Worm (Caenorhabditis elegans) whole organism, early embryonic: ENCODE results near the gene F49F1.2.

Experiments
- B0310.2 ChIP-seq: sonication (generic microtip); optimal IDR thresholded peaks from 2 replicates; lab custom pipeline; 2016; ENCODE audit warnings: mild to moderate bottlenecking, missing genetic modification characterization, missing compliant biosample characterization
- F13C5.2 ChIP-seq: sonication (generic microtip); optimal IDR thresholded peaks from 2 replicates; lab custom pipeline; 2017; ENCODE audit warnings: mild to moderate bottlenecking, missing genetic modification characterization, inconsistent platforms, missing compliant biosample characterization
- ama-1 ChIP-seq: fragments of 150-350 bp; optimal IDR thresholded peaks from 2 replicates; lab custom pipeline; 2014
- ceh-36 ChIP-seq: sonication (generic microtip); optimal IDR thresholded peaks from 2 replicates; lab custom pipeline; 2016; ENCODE audit warnings: missing genetic modification characterization, inconsistent platforms, missing compliant biosample characterization
- flt-1 ChIP-seq: fragments of 200-800 bp; sonication (Bioruptor generic); IDR thresholded peaks from 2 replicates; pipeline ENCODE4 v1.3.6; 2022; ENCODE audit warnings: missing genetic modification characterization, missing compliant biosample characterization
- hmbx-1 ChIP-seq: sonication (generic microtip); optimal IDR thresholded peaks from 2 replicates; lab custom pipeline; 2016; ENCODE audit warnings: mild to moderate bottlenecking, missing genetic modification characterization, missing compliant biosample characterization
- hmg-4 ChIP-seq: fragments of 200-800 bp; sonication (Bioruptor generic); optimal IDR thresholded peaks from 2 replicates; lab custom pipeline; 2018; ENCODE audit warnings: mild to moderate bottlenecking, missing genetic modification characterization, missing compliant biosample characterization
- hnd-1 ChIP-seq: sonication (generic microtip); optimal IDR thresholded peaks from 2 replicates; lab custom pipeline; 2016; ENCODE audit warnings: missing genetic modification characterization, missing compliant biosample characterization
- pes-1 ChIP-seq: fragments of 200-800 bp; sonication (Bioruptor generic); IDR thresholded peaks from 2 replicates; pipeline ENCODE4 v1.3.6; 2022; ENCODE audit warnings: missing genetic modification reagents, missing genetic modification characterization, missing compliant biosample characterization
- scrt-1 ChIP-seq: fragments of 200-800 bp; sonication (Bioruptor generic); IDR thresholded peaks from 2 replicates; pipeline ENCODE4 v1.3.6; 2022; ENCODE audit warnings: missing genetic modification characterization, missing compliant biosample characterization
- sea-1 ChIP-seq: fragments of 200-800 bp; sonication (Bioruptor generic); conservative IDR thresholded peaks from 2 replicates; pipeline ENCODE4 v1.3.6; 2022; ENCODE audit warnings: missing genetic modification characterization, missing compliant biosample characterization
- tbx-11 ChIP-seq: fragments of 200-800 bp; sonication (Bioruptor generic); IDR thresholded peaks from 2 replicates; pipeline ENCODE4 v1.3.6; 2022; ENCODE audit warnings: missing genetic modification characterization, missing compliant biosample characterization
- tra-4 ChIP-seq: sonication (generic microtip); optimal IDR thresholded peaks from 2 replicates; lab custom pipeline; 2017; ENCODE audit warnings: missing genetic modification characterization, missing compliant biosample characterization

DNA sequence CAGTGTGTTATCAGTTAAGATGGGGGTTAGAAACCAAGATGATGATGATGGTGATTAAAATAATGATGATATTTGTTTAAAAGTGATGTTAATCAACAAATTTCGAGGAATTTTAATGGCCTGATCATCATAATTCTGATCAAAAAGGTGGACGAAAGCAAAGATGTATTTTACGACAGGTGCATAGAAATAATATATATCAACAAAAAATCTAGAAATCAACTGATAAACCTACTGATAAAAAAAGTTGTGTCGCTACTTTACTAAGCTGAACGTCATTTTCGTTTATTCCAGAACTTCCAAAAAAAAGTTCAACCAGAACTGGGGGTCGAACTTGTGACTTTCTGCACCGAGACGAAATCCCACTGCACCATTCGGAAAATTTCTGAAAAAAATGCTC is 7.3 kb downstream of the F49F1.2 start, which contains the start of gene mul-1:
- no peak for TF ChIP-seq hmbx-1 (tag; lab: Kevin White, UChicago)
- no peak for TF ChIP-seq ama-1 (lab: Kevin White, UChicago)
- no peak for TF ChIP-seq ceh-36 (tag; lab: Kevin White, UChicago)
- TF ChIP-seq scrt-1, result no peak
- no peak for TF ChIP-seq tbx-11
- no peak for TF ChIP-seq flt-1 (GFP tag; lab: Robert Waterston, UW)
- no peak for TF ChIP-seq pes-1 (GFP tag; lab: Robert Waterston, UW)
- TF ChIP-seq hnd-1 (tag; lab: Kevin White, UChicago), result no peak
- TF ChIP-seq B0310.2 (tag; lab: Kevin White, UChicago), result no peak
- no peak for TF ChIP-seq sea-1 (GFP tag; lab: Robert Waterston, UW)
- TF ChIP-seq tra-4 (tag; lab: Kevin White, UChicago), result no peak
- no peak for TF ChIP-seq F13C5.2
- TF ChIP-seq hmg-4 (GFP tag; lab: Kevin White, UChicago), result no peak
